Fruit fly (Drosophila melanogaster): ENCODE data around the gene Nt5a.
A peak's percentile ranks its signal among the peaks of the same experiment; 100 is the strongest.

The Nt5a gene

DNA sequence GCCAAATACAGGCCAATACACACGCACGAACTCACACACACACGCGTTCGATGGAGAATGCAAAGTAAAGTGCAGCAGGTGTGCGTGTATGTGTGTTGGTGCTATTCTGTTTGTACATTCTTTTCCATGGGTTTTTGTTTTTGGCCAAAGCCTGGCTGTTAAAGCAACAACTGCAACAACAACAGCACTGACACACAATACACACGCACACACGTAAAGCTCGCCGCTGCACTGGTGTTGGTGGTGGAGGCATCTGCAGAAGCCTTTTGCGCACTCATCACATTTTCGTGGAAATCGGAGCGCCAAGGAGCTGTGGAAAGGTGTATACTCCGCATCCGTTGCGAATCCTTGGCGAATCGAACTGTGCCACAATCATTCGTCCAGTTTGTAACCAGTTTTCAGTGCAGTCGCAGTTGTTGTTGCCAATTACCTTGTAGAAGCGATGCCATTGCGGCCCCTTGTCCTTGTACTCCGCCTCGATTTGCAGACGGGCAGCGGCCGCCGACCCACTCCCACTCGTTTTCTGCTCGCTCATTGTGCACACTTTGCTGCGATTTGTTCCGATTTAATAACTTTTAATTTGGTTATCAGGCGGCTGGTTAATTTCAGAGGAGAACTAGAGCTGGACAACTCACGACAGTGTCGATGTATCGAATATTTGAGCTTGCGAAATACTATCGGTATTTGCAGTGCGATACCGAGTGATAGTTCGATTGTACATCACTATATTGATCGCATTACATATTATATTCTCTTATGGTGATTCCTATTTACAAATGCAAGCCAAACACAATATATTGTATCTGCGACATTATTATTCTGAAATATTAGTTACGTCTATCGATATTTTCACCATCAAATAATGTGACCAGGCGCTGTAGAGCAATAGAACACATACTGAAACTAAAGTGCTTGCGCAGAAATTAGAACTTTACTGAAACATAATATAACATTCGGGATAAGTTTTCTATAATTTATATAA is 43.0 kb upstream of the Nt5a start (continued):
- TF ChIP-seq CG1792 (GFP tag; optimal IDR thresholded peaks at IDR 0.05) (no peak), CG7556 (GFP tag; optimal IDR thresholded peaks at IDR 0.05) (no peak), CG11696 (GFP tag; IDR thresholded peaks at IDR 0.05) (no peak), CG2120 (GFP tag; optimal IDR thresholded peaks at IDR 0.05) (peak; percentile 61), Myb (GFP tag; optimal IDR thresholded peaks at IDR 0.05) (peak; percentile 15), CG4328 (GFP tag; optimal IDR thresholded peaks at IDR 0.05) (no peak), gcm2 (GFP tag; optimal IDR thresholded peaks at IDR 0.05) (no peak), Dll (GFP tag; IDR thresholded peaks at IDR 0.05; ENCODE audit: partially characterized antibody) (peak; percentile 98), CG5953 (GFP tag; IDR thresholded peaks at IDR 0.05) (no peak), CG8359 (GFP tag; optimal IDR thresholded peaks at IDR 0.05; ENCODE audit: borderline replicate concordance) (no peak), disco-r (GFP tag; optimal IDR thresholded peaks at IDR 0.05) (no peak), CG12155 (GFP tag; optimal IDR thresholded peaks at IDR 0.05) (peak; percentile 22), CHES-1-like (GFP tag; optimal IDR thresholded peaks at IDR 0.05) (peak; percentile 52), HLHmδ (GFP tag; optimal IDR thresholded peaks at IDR 0.05) (no peak), luna (GFP tag; optimal IDR thresholded peaks at IDR 0.05) (no peak), MBD-R2 (GFP tag; IDR thresholded peaks at IDR 0.05) (peak; percentile 51), tgo (GFP tag; IDR thresholded peaks at IDR 0.05) (no peak; the same call in 2 of the 3 replicates), ara (GFP tag; IDR thresholded peaks at IDR 0.05) (no peak), twi (tag; optimal IDR thresholded peaks at IDR 0.05) (no peak), CG8388 (GFP tag; optimal IDR thresholded peaks at IDR 0.05) (no peak), dmrt11E (tag; optimal IDR thresholded peaks at IDR 0.05) (no peak), NC2β (GFP tag; optimal IDR thresholded peaks at IDR 0.05) (peak; percentile 10), ftz-f1 (GFP tag; optimal IDR thresholded peaks at IDR 0.05) (no peak), jigr1 (GFP tag; IDR thresholded peaks at IDR 0.05) (no peak), emc (GFP tag; optimal IDR thresholded peaks at IDR 0.05) (no peak), CG10267 (tag; optimal IDR thresholded peaks at IDR 0.05) (peak; percentile 55), YL-1 (GFP tag; optimal IDR thresholded peaks at IDR 0.05) (no peak), mam (GFP tag; optimal IDR thresholded peaks at IDR 0.05) (peak; percentile 44), CG10565 (GFP tag; optimal IDR thresholded peaks at IDR 0.05) (no peak), Bgb (GFP tag; IDR thresholded peaks at IDR 0.05; ENCODE audit: partially characterized antibody) (peak; percentile 98), HLH4C (GFP tag; IDR thresholded peaks at IDR 0.05; ENCODE audit: partially characterized antibody) (peak; percentile 97), CG6765 (GFP tag; optimal IDR thresholded peaks at IDR 0.05) (no peak), D (optimal IDR thresholded peaks at IDR 0.05) (no peak), D (GFP tag; optimal IDR thresholded peaks at IDR 0.05) (no peak), CG30431 (GFP tag; optimal IDR thresholded peaks at IDR 0.05) (no peak), dm (GFP tag; optimal IDR thresholded peaks at IDR 0.05) (no peak), CG10979 (tag; optimal IDR thresholded peaks at IDR 0.05) (peak; percentile 19), mld (GFP tag; IDR thresholded peaks at IDR 0.05; ENCODE audit: partially characterized antibody) (peak; percentile 98), pzg (GFP tag; optimal IDR thresholded peaks at IDR 0.05) (peak; percentile 85), CG3065 (GFP tag; optimal IDR thresholded peaks at IDR 0.05) (no peak), CG4730 (GFP tag; IDR thresholded peaks at IDR 0.05) (no peak), HmgZ (tag; optimal IDR thresholded peaks at IDR 0.05) (peak; percentile 40), CG15601 (tag; optimal IDR thresholded peaks at IDR 0.05) (peak; percentile 7), Gsc (GFP tag; IDR thresholded peaks at IDR 0.05) (no peak), Dip3 (GFP tag; optimal IDR thresholded peaks at IDR 0.05) (no peak), grau (tag; optimal IDR thresholded peaks at IDR 0.05) (peak; percentile 42), Lhr (GFP tag; optimal IDR thresholded peaks at IDR 0.05) (peak; percentile 49), Side (GFP tag; optimal IDR thresholded peaks at IDR 0.05) (peak; percentile 9), Elba2 (GFP tag; optimal IDR thresholded peaks at IDR 0.05) (no peak)
